Worm (Caenorhabditis elegans) whole organism, L4/young adult: ENCODE data around the gene str-250.

Experiments
- W03F9.2 ChIP-seq: fragments of 150-350 bp; optimal IDR thresholded peaks from 2 replicates; lab custom pipeline; 2014; ENCODE audit warnings: missing biosample characterization, missing genetic modification characterization
- dao-5 ChIP-seq: sonication (generic microtip); optimal IDR thresholded peaks from 2 replicates; lab custom pipeline; 2016; ENCODE audit warnings: missing genotype, missing genetic modification characterization, moderate library complexity, missing compliant biosample characterization
- him-1 ChIP-seq: sonication (generic microtip); optimal IDR thresholded peaks from 2 replicates; lab custom pipeline; 2016; ENCODE audit warnings: missing genotype, missing genetic modification reagents, missing genetic modification characterization, missing compliant biosample characterization

str-250 gene

DNA sequence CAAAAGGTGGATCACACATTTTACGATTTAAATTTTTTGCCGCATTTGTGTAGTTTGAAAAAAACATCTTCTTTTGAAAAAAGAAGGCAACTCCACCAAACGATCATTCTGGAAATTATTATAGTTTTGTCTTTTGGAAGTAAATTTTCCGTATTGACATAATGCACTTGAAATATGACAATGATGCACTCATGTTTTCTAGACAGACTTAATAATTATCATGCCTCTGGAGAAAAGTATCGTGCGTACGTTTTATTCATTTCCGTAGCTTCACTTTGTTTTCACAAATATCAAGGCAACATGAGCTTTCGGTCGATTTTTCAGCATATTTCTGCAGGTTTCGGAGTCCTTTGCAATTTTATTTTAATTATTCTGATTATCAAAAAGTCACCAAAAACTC is at the start of gene str-250:
Gene str-250, plus strand, starts transcription at position 301 of the 400 bp plus-strand sequence.
- no peak for TF ChIP-seq him-1 (tag; lab: Kevin White, UChicago)
- no peak for TF ChIP-seq W03F9.2
- TF ChIP-seq dao-5 (tag; lab: Kevin White, UChicago) = no peak

DNA sequence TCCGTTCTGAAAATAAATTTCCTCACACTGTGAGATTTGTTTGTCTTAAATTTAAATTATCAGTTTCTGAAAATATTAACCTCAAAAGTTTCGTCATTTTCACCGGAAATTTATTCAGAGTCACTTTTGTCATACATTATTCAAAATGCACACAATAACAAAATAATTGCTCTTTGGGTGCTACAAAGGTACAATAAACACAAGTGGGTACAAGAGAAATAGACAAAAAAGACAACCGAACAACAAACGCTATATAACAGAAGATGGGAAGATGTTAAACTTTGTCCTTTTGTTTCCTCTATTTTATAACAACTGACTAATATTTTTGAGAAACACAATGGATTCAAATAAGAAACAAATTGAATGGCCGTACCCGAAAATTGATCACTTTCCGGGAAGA is 48.9 kb upstream of the str-250 start:
- no peak for TF ChIP-seq dao-5 (tag; lab: Kevin White, UChicago)
- TF ChIP-seq W03F9.2 = no peak
- TF ChIP-seq him-1 (tag; lab: Kevin White, UChicago) = no peak

DNA sequence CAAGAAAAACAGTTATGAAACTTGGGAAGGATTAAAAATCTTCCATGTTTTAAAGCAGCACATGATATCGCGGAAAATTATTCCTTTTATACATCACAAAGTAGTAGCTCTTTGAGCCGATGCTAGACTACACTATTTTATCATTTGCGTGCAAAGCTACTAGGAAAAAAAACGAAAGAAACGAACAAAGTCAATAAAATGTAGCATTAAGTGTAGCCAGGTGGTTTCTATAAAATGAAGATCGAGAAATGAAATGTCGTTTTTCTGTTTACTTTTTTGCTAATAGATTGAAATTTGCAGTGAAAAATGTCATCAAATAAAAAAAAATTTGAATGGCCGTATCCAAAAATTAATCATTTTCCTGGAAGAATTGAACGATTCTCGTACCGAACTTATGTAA is 45.5 kb upstream of the str-250 start, which contains the start of gene cpt-5:
Gene cpt-5, plus strand, starts transcription at position 301 of the 400 bp plus-strand sequence.
- TF ChIP-seq him-1 (tag; lab: Kevin White, UChicago) (no peak), dao-5 (tag; lab: Kevin White, UChicago) (no peak)

DNA sequence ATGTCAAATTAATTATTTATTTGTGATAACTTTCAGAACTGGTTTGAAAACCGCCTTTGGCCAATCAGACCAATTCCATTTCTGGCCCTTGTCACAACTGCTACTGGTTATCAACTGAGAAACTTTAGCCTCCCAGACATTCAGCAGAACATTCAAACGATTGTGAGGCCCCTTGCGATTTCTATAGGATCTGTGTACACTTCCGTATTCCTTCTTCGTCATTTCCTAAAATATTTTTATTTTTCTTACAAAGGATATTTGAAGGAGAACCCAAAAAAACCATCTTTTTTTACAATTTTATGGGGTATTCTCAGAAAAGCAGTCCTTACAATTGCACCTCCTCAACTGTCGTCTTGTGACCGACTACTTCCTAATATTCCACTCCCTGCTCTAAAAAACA is 45.1 kb upstream of the str-250 start:
- no peak for TF ChIP-seq dao-5 (tag; lab: Kevin White, UChicago)

ce11 chrV:13876529-13876928 is 41.9 kb upstream of the str-250 start, which contains the start of gene T22G5.1:
TSS of gene T22G5.1 (plus strand) at chrV:13876829.
- TF ChIP-seq dao-5 (tag; lab: Kevin White, UChicago) (no peak), W03F9.2 (no peak), him-1 (tag; lab: Kevin White, UChicago) (no peak)

ce11 chrV:13878226-13878625 is 40.2 kb upstream of the str-250 start:
- TF ChIP-seq him-1 (tag; lab: Kevin White, UChicago) = no peak
- TF ChIP-seq dao-5 (tag; lab: Kevin White, UChicago) = no peak
- TF ChIP-seq W03F9.2 = no peak

DNA sequence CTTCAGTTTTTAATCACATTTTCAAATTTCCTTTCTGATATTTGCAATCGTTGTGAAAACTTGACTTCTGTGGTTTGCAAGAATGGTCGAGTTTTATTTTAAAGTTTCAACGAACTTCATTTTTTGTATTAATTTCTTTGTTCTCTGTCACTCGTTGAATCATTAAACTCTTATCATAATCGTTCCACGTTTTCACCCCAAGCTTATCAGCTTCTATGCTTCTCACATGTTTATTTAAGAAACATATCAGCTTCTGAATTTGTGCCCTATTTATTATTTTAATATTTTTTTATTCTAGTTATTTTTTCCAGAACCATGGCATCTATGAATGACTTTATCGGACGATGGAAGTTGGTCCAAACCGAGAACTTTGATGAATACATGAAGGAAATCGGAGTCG is 39.2 kb upstream of the str-250 start, which contains the start of gene lbp-7:
Gene lbp-7, plus strand, starts transcription at position 312 of the 400 bp plus-strand sequence.
- TF ChIP-seq him-1 (tag; lab: Kevin White, UChicago) = no peak
- no peak for TF ChIP-seq W03F9.2
- TF ChIP-seq dao-5 (tag; lab: Kevin White, UChicago) = no peak

- TF ChIP-seq dao-5 (tag; lab: Kevin White, UChicago) = no peak
- TF ChIP-seq him-1 (tag; lab: Kevin White, UChicago) = no peak
- no peak for TF ChIP-seq W03F9.2
These were observed 38.3 kb upstream of the str-250 start for ce11 chrV:13880163-13880562.

- TF ChIP-seq W03F9.2 (no peak), dao-5 (tag; lab: Kevin White, UChicago) (no peak), him-1 (tag; lab: Kevin White, UChicago) (no peak)
These were observed 37.8 kb upstream of the str-250 start, which contains the start of gene T22G5.3 for ce11 chrV:13880607-13881006. TSS of gene T22G5.3 (plus strand) at chrV:13880907.

- no peak for TF ChIP-seq dao-5 (tag; lab: Kevin White, UChicago)
- no peak for TF ChIP-seq W03F9.2
- TF ChIP-seq him-1 (tag; lab: Kevin White, UChicago) = no peak
These were observed 31.1 kb upstream of the str-250 start, which contains the start of gene srsx-19 for ce11 chrV:13887358-13887757. TSS of gene srsx-19 (plus strand) at chrV:13887658.

DNA sequence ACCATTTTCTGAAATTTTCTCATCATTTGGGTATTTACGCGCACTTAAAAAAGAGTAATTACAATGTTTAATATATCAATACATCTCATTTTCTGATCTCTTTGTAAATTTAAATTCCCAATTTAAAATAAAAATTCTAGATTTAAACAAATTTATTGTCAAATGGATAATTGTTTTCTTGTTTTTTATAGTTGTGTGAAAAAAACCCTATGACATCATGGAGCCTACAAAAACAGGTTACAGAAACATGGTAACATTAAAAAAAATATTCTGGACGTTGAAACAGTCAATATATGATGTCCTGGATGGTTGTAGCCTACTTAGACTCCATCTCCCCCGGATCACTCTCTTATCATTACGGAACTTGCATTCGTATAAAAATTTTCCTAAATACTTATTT is 28.9 kb upstream of the str-250 start, which contains the start of gene spp-12:
Gene spp-12, plus strand, starts transcription at position 301 of the 400 bp plus-strand sequence.
- TF ChIP-seq him-1 (tag; lab: Kevin White, UChicago) (no peak), dao-5 (tag; lab: Kevin White, UChicago) (no peak), W03F9.2 (no peak)

DNA sequence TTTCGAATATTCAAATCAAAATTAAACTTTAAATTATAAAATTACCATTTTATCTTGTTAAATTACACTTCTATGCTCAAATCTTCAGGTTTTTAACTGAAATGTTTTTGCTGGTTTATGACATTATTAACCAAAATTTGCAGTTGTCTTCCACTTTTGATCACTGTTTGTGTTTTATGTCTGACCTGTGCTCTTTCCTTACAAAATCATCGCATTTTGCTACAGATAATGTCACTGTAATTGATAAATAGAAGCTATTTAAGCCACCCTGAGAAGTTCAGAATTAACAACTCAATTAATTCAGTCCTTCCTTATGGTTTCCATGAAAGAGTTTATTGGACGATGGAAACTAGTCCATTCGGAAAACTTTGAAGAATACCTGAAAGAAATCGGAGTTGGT is 28.0 kb upstream of the str-250 start, which contains the start of gene lbp-8:
Gene lbp-8, plus strand, starts transcription at position 301 of the 400 bp plus-strand sequence.
- TF ChIP-seq dao-5 (tag; lab: Kevin White, UChicago) (no peak), W03F9.2 (no peak), him-1 (tag; lab: Kevin White, UChicago) (no peak)

ce11 chrV:13891489-13891888 is 27.0 kb upstream of the str-250 start:
- TF ChIP-seq W03F9.2 (peak; percentile 12), him-1 (tag; lab: Kevin White, UChicago) (no peak), dao-5 (tag; lab: Kevin White, UChicago) (no peak)

ce11 chrV:13892457-13893375 is 25.7 kb upstream of the str-250 start, which contains the start of gene sptl-3:
TSS of gene sptl-3 (plus strand) at chrV:13893325.
- TF ChIP-seq W03F9.2 (no peak), dao-5 (tag; lab: Kevin White, UChicago) (no peak), him-1 (tag; lab: Kevin White, UChicago) (no peak)
